Worm (Caenorhabditis elegans): Measurements from ENCODE around the gene ZK1320.2.
A peak's percentile ranks its signal among the peaks of the same experiment; 100 is the strongest.

ZK1320.2 gene

DNA sequence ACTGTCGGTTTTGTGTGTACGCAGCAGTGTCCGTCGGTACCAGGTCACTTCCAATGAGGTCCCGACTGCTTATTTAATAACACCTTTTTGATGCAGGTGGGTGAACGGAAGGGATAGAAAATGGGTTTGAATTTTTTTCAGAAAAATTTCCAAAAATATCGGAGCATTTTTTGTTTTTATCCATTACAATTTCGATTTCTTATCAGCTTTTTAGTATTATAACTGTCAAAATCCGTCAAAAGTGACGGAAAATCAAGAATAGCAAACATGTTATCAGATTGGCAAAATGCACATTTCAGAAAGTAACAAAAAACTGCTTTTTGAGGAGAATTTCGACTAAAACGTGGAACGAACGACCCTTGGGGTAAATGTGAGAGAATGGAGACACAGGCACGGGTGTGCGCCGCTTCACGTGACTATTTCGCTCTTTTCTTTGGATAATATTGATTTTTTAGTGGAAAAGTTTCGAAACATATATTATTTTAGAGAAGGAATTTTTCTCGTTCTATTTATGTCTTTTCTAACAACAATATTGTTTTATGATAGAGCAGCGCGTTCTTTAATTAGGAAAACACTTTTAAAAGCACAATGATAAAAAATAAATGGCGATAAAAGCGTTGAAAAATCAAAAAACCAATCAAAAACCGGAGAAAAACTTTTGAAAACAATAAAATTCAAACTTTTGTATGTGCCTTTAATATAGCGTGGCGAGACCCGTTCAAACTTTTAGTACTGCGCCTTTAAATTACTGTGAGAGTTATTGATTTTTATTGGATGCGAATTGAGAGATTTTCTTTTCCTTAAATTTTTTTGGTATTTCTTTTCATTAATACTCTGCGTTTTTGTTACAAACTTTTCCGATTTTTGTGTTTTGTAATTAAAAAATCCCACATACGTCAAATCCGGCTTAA lies 11.6 kb downstream of the ZK1320.2 start, which contains the start of gene sqv-8:
Gene sqv-8 (plus strand): TSS at position 51 of the 911 bp plus-strand sequence.
- no peak for TF ChIP-seq ZK546.5 (tag; optimal IDR thresholded peaks at IDR 0.05)
- no peak for TF ChIP-seq dpl-1 (GFP tag; optimal IDR thresholded peaks at IDR 0.05)
- peak; percentile 48 for TF ChIP-seq dve-1 (tag; optimal IDR thresholded peaks at IDR 0.05; ENCODE audit: insufficient read depth)
- TF ChIP-seq dmd-9 (GFP tag; IDR thresholded peaks at IDR 0.05) = no peak
- TF ChIP-seq duxl-1 (tag; optimal IDR thresholded peaks at IDR 0.05; ENCODE audit: poor library complexity) = no peak
- no peak for TF ChIP-seq ctbp-1 (GFP tag; IDR thresholded peaks at IDR 0.05)
- no peak for TF ChIP-seq mdt-29 (GFP tag; IDR thresholded peaks at IDR 0.05)
- TF ChIP-seq ztf-11 (tag; optimal IDR thresholded peaks at IDR 0.05) = no peak
- no peak for TF ChIP-seq hif-1 (tag; optimal IDR thresholded peaks at IDR 0.05)
- no peak for TF ChIP-seq lin-1 (GFP tag; IDR thresholded peaks at IDR 0.05)
- TF ChIP-seq zip-11 (GFP tag; IDR thresholded peaks at IDR 0.05) = no peak
- peak; percentile 92 for TF ChIP-seq hlh-30 (tag; optimal IDR thresholded peaks at IDR 0.05; ENCODE audit: insufficient read depth)
- no peak for TF ChIP-seq snpc-4 (tag; optimal IDR thresholded peaks at IDR 0.05)
- no peak for TF ChIP-seq egl-27 (tag; optimal IDR thresholded peaks at IDR 0.05)
- TF ChIP-seq nhr-11 (tag; optimal IDR thresholded peaks at IDR 0.05) = no peak
- no peak for TF ChIP-seq lin-29 (GFP tag; IDR thresholded peaks at IDR 0.05)
- no peak for TF ChIP-seq lin-39 (tag; optimal IDR thresholded peaks at IDR 0.05)
- TF ChIP-seq attf-4 (tag; optimal IDR thresholded peaks at IDR 0.05) = no peak
- no peak for TF ChIP-seq arid-1 (GFP tag; conservative IDR thresholded peaks at IDR 0.05)
- TF ChIP-seq gei-8 (GFP tag; optimal IDR thresholded peaks at IDR 0.05) = no peak
- TF ChIP-seq lsy-2 (tag; optimal IDR thresholded peaks at IDR 0.05) = peak in 1 of 2 experiments; percentile 39
- TF ChIP-seq pqm-1 (tag; optimal IDR thresholded peaks at IDR 0.05) = no peak
- peak; percentile 50; the same call in 1 of the 2 replicates for TF ChIP-seq zfp-3 (GFP tag; conservative IDR thresholded peaks at IDR 0.05)
- TF ChIP-seq skn-1 (tag; optimal IDR thresholded peaks at IDR 0.05) = no peak
- TF ChIP-seq F26F4.8 (GFP tag; conservative IDR thresholded peaks at IDR 0.05) = no peak
- TF ChIP-seq daf-16 (GFP tag; optimal IDR thresholded peaks at IDR 0.05) = no peak
- TF ChIP-seq daf-16 (tag; optimal IDR thresholded peaks at IDR 0.05) = peak; percentile 33
- no peak for TF ChIP-seq ceh-44 (GFP tag; IDR thresholded peaks at IDR 0.05)
- TF ChIP-seq hlh-11 (tag; optimal IDR thresholded peaks at IDR 0.05) = peak; percentile 61
- TF ChIP-seq madf-9 (GFP tag; conservative IDR thresholded peaks at IDR 0.05) = no peak
- TF ChIP-seq mep-1 (tag; optimal IDR thresholded peaks at IDR 0.05) = no peak
- TF ChIP-seq mdl-1 (tag; optimal IDR thresholded peaks at IDR 0.05) = no peak
- TF ChIP-seq tag-97 (GFP tag; IDR thresholded peaks at IDR 0.05) = no peak
- no peak for TF ChIP-seq zfp-2 (tag; optimal IDR thresholded peaks at IDR 0.05)
- TF ChIP-seq ceh-20 (GFP tag; IDR thresholded peaks at IDR 0.05) = no peak
- TF ChIP-seq Y105C5A.15 (GFP tag; IDR thresholded peaks at IDR 0.05) = no peak
- TF ChIP-seq fkh-10 (GFP tag; optimal IDR thresholded peaks at IDR 0.05) = no peak
- no peak for TF ChIP-seq ztf-7 (tag; optimal IDR thresholded peaks at IDR 0.05)
- no peak for TF ChIP-seq Y75B8A.6 (GFP tag; IDR thresholded peaks at IDR 0.05)
- no peak for TF ChIP-seq F10B5.3 (tag; optimal IDR thresholded peaks at IDR 0.05)
- TF ChIP-seq nhr-28 (tag; optimal IDR thresholded peaks at IDR 0.05) = peak; percentile 2
- peak; percentile 3 for TF ChIP-seq F49E8.2 (tag; optimal IDR thresholded peaks at IDR 0.05; ENCODE audit: borderline replicate concordance)
- TF ChIP-seq rbr-2 (tag; optimal IDR thresholded peaks at IDR 0.05) = no peak
- peak; percentile 8; the same call in 1 of the 2 replicates for TF ChIP-seq Y48G9A.11 (GFP tag; IDR thresholded peaks at IDR 0.05)
- TF ChIP-seq dmd-8 (GFP tag; IDR thresholded peaks at IDR 0.05) = no peak
- peak; percentile 36; the same call in 1 of the 2 replicates for TF ChIP-seq hmg-1.1 (GFP tag; IDR thresholded peaks at IDR 0.05)
- TF ChIP-seq D1046.2 (GFP tag; IDR thresholded peaks at IDR 0.05) = no peak
- TF ChIP-seq nhr-237 (tag; optimal IDR thresholded peaks at IDR 0.05) = no peak
- TF ChIP-seq nhr-10 (tag; optimal IDR thresholded peaks at IDR 0.05) = no peak

Measured in whole organism, L4 larva.